Fruit fly (Drosophila melanogaster) whole organism, embryonic: ENCODE data around the gene spn-B.

Experiments used
- CG12071 ChIP-seq: fragments of 200-800 bp; sonication (Bioruptor generic); optimal IDR thresholded peaks from 3 replicates; lab custom pipeline; 2018; ENCODE audit warnings: missing biosample characterization, mild to moderate bottlenecking, missing genetic modification characterization
- CG12155 ChIP-seq: fragments of 200-800 bp; sonication (Bioruptor generic); optimal IDR thresholded peaks from 3 replicates; lab custom pipeline; 2016; ENCODE audit warnings: missing biosample characterization, missing genetic modification characterization
- CG12769 ChIP-seq: fragments of 200-800 bp; sonication (Bioruptor generic); optimal IDR thresholded peaks from 2 replicates; lab custom pipeline; 2019; ENCODE audit warnings: missing biosample characterization, mild to moderate bottlenecking, missing genetic modification characterization, moderate library complexity
- CG13123 ChIP-seq: fragments of 200-800 bp; sonication (Bioruptor generic); optimal IDR thresholded peaks from 2 replicates; lab custom pipeline; 2016; ENCODE audit warnings: missing biosample characterization, missing genetic modification characterization
- CG13624 ChIP-seq: fragments of 200-800 bp; sonication (Bioruptor generic); optimal IDR thresholded peaks from 2 replicates; lab custom pipeline; 2016; ENCODE audit warnings: missing biosample characterization, missing genetic modification characterization
- CG15269 ChIP-seq: fragments of 200-800 bp; sonication (Bioruptor generic); optimal IDR thresholded peaks from 2 replicates; lab custom pipeline; 2018; ENCODE audit warnings: missing biosample characterization, mild to moderate bottlenecking, missing genetic modification characterization, moderate library complexity
- CG1603 ChIP-seq: fragments of 200-800 bp; sonication (Bioruptor generic); optimal IDR thresholded peaks from 2 replicates; lab custom pipeline; 2019; ENCODE audit warnings: missing biosample characterization, mild to moderate bottlenecking, missing genetic modification characterization, moderate library complexity
- CG17361 ChIP-seq: fragments of 200-800 bp; sonication (Bioruptor generic); IDR thresholded peaks from 3 replicates; pipeline ENCODE4 v1.3.6; 2022; ENCODE audit warnings: missing biosample characterization, missing genetic modification characterization
- CG1832 ChIP-seq: fragments of 200-800 bp; sonication (Bioruptor generic); optimal IDR thresholded peaks from 2 replicates; lab custom pipeline; 2017; ENCODE audit warnings: missing biosample characterization, mild to moderate bottlenecking, missing genetic modification characterization, inconsistent platforms
- CG18619 ChIP-seq: fragments of 200-800 bp; sonication (Bioruptor generic); optimal IDR thresholded peaks from 3 replicates; lab custom pipeline; 2017; ENCODE audit warnings: missing biosample characterization, mild to moderate bottlenecking, missing genetic modification characterization
- CG2116 ChIP-seq: fragments of 200-800 bp; sonication (Bioruptor generic); optimal IDR thresholded peaks from 3 replicates; lab custom pipeline; 2018; ENCODE audit warnings: missing biosample characterization, mild to moderate bottlenecking, missing genetic modification characterization
- CG3065 ChIP-seq: fragments of 200-800 bp; sonication (Bioruptor generic); optimal IDR thresholded peaks from 2 replicates; lab custom pipeline; 2016; ENCODE audit warnings: missing biosample characterization, missing genetic modification characterization
- CG31441 ChIP-seq: fragments of 200-800 bp; sonication (Bioruptor generic); IDR thresholded peaks from 2 replicates; pipeline ENCODE4 v1.3.6; 2022; ENCODE audit warnings: missing biosample characterization, missing genetic modification characterization
- CG32532 ChIP-seq: fragments of 200-800 bp; sonication (Bioruptor generic); IDR thresholded peaks from 2 replicates; pipeline ENCODE4 v1.3.6; 2022; ENCODE audit warnings: missing biosample characterization, missing genetic modification characterization
- CG4360 ChIP-seq: fragments of 200-800 bp; sonication (Bioruptor generic); IDR thresholded peaks from 2 replicates; pipeline ENCODE4 v1.3.6; 2022; ENCODE audit warnings: missing biosample characterization, missing genetic modification characterization
- CG5180 ChIP-seq: fragments of 200-800 bp; sonication (Bioruptor generic); optimal IDR thresholded peaks from 3 replicates; lab custom pipeline; 2017; ENCODE audit warnings: missing biosample characterization, missing genetic modification characterization, mild to moderate bottlenecking, moderate library complexity, missing genetic modification reagents
- CG6654 ChIP-seq: fragments of 200-800 bp; sonication (Bioruptor generic); optimal IDR thresholded peaks from 2 replicates; lab custom pipeline; 2017; ENCODE audit warnings: missing biosample characterization, mild to moderate bottlenecking, missing genetic modification characterization
- CG7963 ChIP-seq: fragments of 200-800 bp; sonication (Bioruptor generic); IDR thresholded peaks from 3 replicates; pipeline ENCODE4 v1.3.6; 2022; ENCODE audit warnings: missing biosample characterization, missing genetic modification characterization; ENCODE audit not compliant: partially characterized antibody
- CG9876 ChIP-seq: fragments of 200-800 bp; sonication (Bioruptor generic); optimal IDR thresholded peaks from 2 replicates; lab custom pipeline; 2016; ENCODE audit warnings: missing biosample characterization, missing genetic modification characterization
- Dad ChIP-seq: fragments of 200-800 bp; sonication (Bioruptor generic); optimal IDR thresholded peaks from 3 replicates; lab custom pipeline; 2016; ENCODE audit warnings: missing biosample characterization, missing genetic modification characterization
- Dek ChIP-seq: fragments of 200-800 bp; sonication (Bioruptor generic); optimal IDR thresholded peaks from 3 replicates; lab custom pipeline; 2019; ENCODE audit warnings: missing biosample characterization, mild to moderate bottlenecking, missing genetic modification characterization, moderate library complexity
- GATAe ChIP-seq: fragments of 200-800 bp; sonication (Bioruptor generic); conservative IDR thresholded peaks from 2 replicates; pipeline ENCODE4 v1.3.6; 2022; ENCODE audit warnings: missing biosample characterization, missing genetic modification characterization
- Gug ChIP-seq: fragments of 200-800 bp; sonication (Bioruptor generic); IDR thresholded peaks from 4 replicates; pipeline ENCODE4 v1.3.6; 2022; ENCODE audit warnings: missing biosample characterization, missing genetic modification characterization
- H15 ChIP-seq: fragments of 200-800 bp; sonication (Bioruptor generic); IDR thresholded peaks from 3 replicates; pipeline ENCODE4 v1.3.6; 2022; ENCODE audit warnings: missing biosample characterization, missing genetic modification characterization
- HLH4C ChIP-seq: fragments of 200-800 bp; sonication (Bioruptor generic); IDR thresholded peaks from 3 replicates; pipeline ENCODE4 v1.3.6; 2022; ENCODE audit warnings: missing biosample characterization, missing genetic modification characterization; ENCODE audit not compliant: partially characterized antibody
- HLH54F ChIP-seq: fragments of 200-800 bp; sonication (Bioruptor generic); optimal IDR thresholded peaks from 3 replicates; lab custom pipeline; 2016; ENCODE audit warnings: missing biosample characterization, missing genetic modification characterization
- Mes4 ChIP-seq: fragments of 200-800 bp; sonication (Bioruptor generic); optimal IDR thresholded peaks from 2 replicates; lab custom pipeline; 2016; ENCODE audit warnings: missing biosample characterization, missing genetic modification characterization
- Myb ChIP-seq: fragments of 200-800 bp; sonication (Bioruptor generic); optimal IDR thresholded peaks from 2 replicates; lab custom pipeline; 2016; ENCODE audit warnings: missing biosample characterization, missing genetic modification characterization
- NfI ChIP-seq: fragments of 200-800 bp; sonication (Bioruptor generic); optimal IDR thresholded peaks from 3 replicates; lab custom pipeline; 2018; ENCODE audit warnings: missing biosample characterization, mild to moderate bottlenecking, missing genetic modification characterization, moderate library complexity
- Sox102F ChIP-seq: fragments of 200-800 bp; sonication (Bioruptor generic); optimal IDR thresholded peaks from 2 replicates; lab custom pipeline; 2018; ENCODE audit warnings: missing biosample characterization, mild to moderate bottlenecking, missing genetic modification characterization, moderate library complexity
- Trl ChIP-seq, 3 experiments: fragments of >200 bp in 2 of 3; fragments of 200-800 bp in 1 of 3; sonication (Bioruptor generic) in 1 of 3; optimal IDR thresholded peaks; 2 replicates in 1 of 3; 3 replicates in 2 of 3; lab custom pipeline; 2016 to 2017; ENCODE audit warnings: missing biosample characterization in 1 of 3, missing genetic modification characterization in 1 of 3
- Usf ChIP-seq: fragments of 200-800 bp; sonication (Bioruptor generic); optimal IDR thresholded peaks from 2 replicates; lab custom pipeline; 2017; ENCODE audit warnings: missing genotype, missing biosample characterization, missing genetic modification characterization
- Xbp1 ChIP-seq: fragments of 200-800 bp; sonication (Bioruptor generic); optimal IDR thresholded peaks from 3 replicates; lab custom pipeline; 2016; ENCODE audit warnings: missing biosample characterization, mild to moderate bottlenecking, missing genetic modification characterization
- ash1 ChIP-seq: fragments of 200-800 bp; sonication (Bioruptor generic); optimal IDR thresholded peaks from 2 replicates; lab custom pipeline; 2018; ENCODE audit warnings: missing biosample characterization, mild to moderate bottlenecking, missing genetic modification characterization
- bowl ChIP-seq: fragments of 200-800 bp; sonication (Bioruptor generic); IDR thresholded peaks from 2 replicates; pipeline ENCODE4 v1.3.6; 2022; ENCODE audit warnings: missing biosample characterization, missing genetic modification characterization
- crp ChIP-seq, 2 experiments: fragments of 200-800 bp; sonication (Bioruptor generic); optimal IDR thresholded peaks; 2 replicates in 1 of 2; 3 replicates in 1 of 2; lab custom pipeline; 2017; ENCODE audit warnings: missing biosample characterization in 2 of 2, missing genetic modification characterization in 2 of 2, mild to moderate bottlenecking in 1 of 2, moderate library complexity in 1 of 2
- dan ChIP-seq: fragments of 200-800 bp; sonication (Bioruptor generic); IDR thresholded peaks from 2 replicates; pipeline ENCODE4 v1.3.6; 2022; ENCODE audit warnings: missing biosample characterization, missing genetic modification characterization
- dmrt11E ChIP-seq: fragments of 200-800 bp; sonication (Bioruptor generic); optimal IDR thresholded peaks from 3 replicates; lab custom pipeline; 2018; ENCODE audit warnings: missing biosample characterization, mild to moderate bottlenecking, missing genetic modification characterization, moderate library complexity
- esg ChIP-seq: fragments of 200-800 bp; sonication (Bioruptor generic); conservative IDR thresholded peaks from 2 replicates; pipeline ENCODE4 v1.3.6; 2022; ENCODE audit warnings: missing biosample characterization, missing genetic modification characterization
- gcm ChIP-seq: fragments of 200-800 bp; sonication (Bioruptor generic); optimal IDR thresholded peaks from 2 replicates; lab custom pipeline; 2019; ENCODE audit warnings: missing biosample characterization, mild to moderate bottlenecking, missing genetic modification characterization, moderate library complexity
- gro ChIP-seq: fragments of 200-800 bp; sonication (Bioruptor generic); optimal IDR thresholded peaks from 2 replicates; lab custom pipeline; 2016; ENCODE audit warnings: missing biosample characterization, missing genetic modification characterization
- gsb ChIP-seq: fragments of 200-800 bp; sonication (Bioruptor generic); IDR thresholded peaks from 2 replicates; pipeline ENCODE4 v1.3.6; 2022; ENCODE audit warnings: missing biosample characterization, missing genetic modification characterization
- oc ChIP-seq: fragments of 200-800 bp; sonication (Bioruptor generic); optimal IDR thresholded peaks from 2 replicates; lab custom pipeline; 2018; ENCODE audit warnings: missing biosample characterization, mild to moderate bottlenecking, missing genetic modification characterization, moderate library complexity
- schlank ChIP-seq: fragments of 200-800 bp; sonication (Bioruptor generic); optimal IDR thresholded peaks from 2 replicates; lab custom pipeline; 2018; ENCODE audit warnings: missing biosample characterization, mild to moderate bottlenecking, missing genetic modification characterization
- sd ChIP-seq: fragments of 200-800 bp; sonication (Bioruptor generic); optimal IDR thresholded peaks from 3 replicates; lab custom pipeline; 2018; ENCODE audit warnings: missing biosample characterization, mild to moderate bottlenecking, missing genetic modification characterization, moderate library complexity
- stwl ChIP-seq: fragments of 200-800 bp; sonication (Bioruptor generic); optimal IDR thresholded peaks from 3 replicates; lab custom pipeline; 2018; ENCODE audit warnings: missing biosample characterization, mild to moderate bottlenecking, missing genetic modification characterization, moderate library complexity
- sug ChIP-seq: fragments of 200-800 bp; optimal IDR thresholded peaks from 2 replicates; lab custom pipeline; 2019; ENCODE audit warnings: missing biosample characterization, mild to moderate bottlenecking, missing genetic modification characterization, moderate library complexity
- tll ChIP-seq, 2 experiments: fragments of 200-800 bp in 1 of 2; fragments of >200 bp in 1 of 2; sonication (Bioruptor generic) in 1 of 2; optimal IDR thresholded peaks; 2 replicates each; lab custom pipeline; 2017 to 2019; ENCODE audit warnings: missing biosample characterization in 2 of 2, missing genetic modification characterization in 2 of 2, mild to moderate bottlenecking in 1 of 2, moderate library complexity in 1 of 2
- unpg ChIP-seq: fragments of 200-800 bp; sonication (Bioruptor generic); optimal IDR thresholded peaks from 3 replicates; lab custom pipeline; 2018; ENCODE audit warnings: missing biosample characterization, mild to moderate bottlenecking, missing genetic modification characterization, moderate library complexity
- yki ChIP-seq: fragments of >200 bp; optimal IDR thresholded peaks from 3 replicates; lab custom pipeline; 2018

Gene spn-B

DNA sequence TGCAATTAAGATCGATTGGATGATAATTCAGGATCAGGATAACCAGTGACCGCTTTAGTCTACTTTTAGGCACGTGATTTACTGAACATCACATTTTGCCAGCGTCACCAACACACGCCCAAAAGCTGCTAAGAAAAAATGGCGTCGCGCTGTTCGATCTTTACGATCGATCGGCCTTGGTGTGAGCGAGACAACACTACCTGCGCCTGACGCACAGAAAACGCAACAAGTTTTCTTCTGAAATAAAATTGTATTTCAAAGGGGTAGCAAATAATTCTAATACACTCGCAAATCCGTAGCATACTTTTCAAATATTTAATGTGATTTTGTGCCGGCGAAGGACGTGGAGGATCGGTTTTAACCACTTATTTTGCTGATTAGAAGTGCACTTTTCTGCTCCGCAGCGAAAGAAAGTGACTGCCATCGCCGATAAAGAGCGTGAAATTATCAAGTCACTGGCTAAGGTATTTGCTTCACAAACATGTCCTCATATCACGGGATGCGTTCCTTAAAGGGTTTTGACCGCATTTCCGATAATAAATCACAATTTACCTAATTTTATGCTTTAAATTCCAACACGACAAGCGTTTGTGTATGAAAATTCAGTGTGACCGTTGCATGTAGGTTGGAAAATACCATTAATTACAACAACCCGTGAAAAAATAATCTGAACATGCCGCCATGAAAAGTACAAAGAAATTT, 19.7 kb upstream of the spn-B start (continued):
- TF ChIP-seq dmrt11E (tag; lab: Kevin White, UChicago) = no peak
- no peak for TF ChIP-seq H15 (GFP tag; lab: Robert Waterston, UW)
- TF ChIP-seq crp (GFP tag; optimal IDR thresholded peaks at IDR 0.05; lab: Kevin White, UChicago) = no peak
- TF ChIP-seq oc = no peak
- TF ChIP-seq sug (tag; lab: Kevin White, UChicago) = no peak
- TF ChIP-seq Dad (GFP tag; lab: Kevin White, UChicago) = no peak
- no peak for TF ChIP-seq Mes4 (GFP tag; lab: Kevin White, UChicago)
- TF ChIP-seq CG1832 (GFP tag; lab: Kevin White, UChicago) = peak; percentile 65
- no peak for TF ChIP-seq CG2116 (GFP tag; lab: Kevin White, UChicago)
- TF ChIP-seq dan = no peak
- TF ChIP-seq NfI (GFP tag; lab: Kevin White, UChicago) = no peak
- no peak for TF ChIP-seq CG1603 (tag; lab: Kevin White, UChicago)
- peak; percentile 39 for TF ChIP-seq Dek (tag; lab: Kevin White, UChicago)
- no peak for TF ChIP-seq CG4360
- no peak for TF ChIP-seq CG31441 (GFP tag; lab: Robert Waterston, UW)
- TF ChIP-seq gcm (GFP tag; lab: Kevin White, UChicago) = no peak
- no peak for TF ChIP-seq CG15269
- no peak for TF ChIP-seq Xbp1 (GFP tag; lab: Kevin White, UChicago)
- TF ChIP-seq CG13123 = no peak
- TF ChIP-seq yki (lab: Kevin White, UChicago) = no peak
- TF ChIP-seq CG3065 (GFP tag; lab: Kevin White, UChicago) = no peak
- 0 out of 3 replicates have a peak, but pooled peaks have one; percentile 25 for TF ChIP-seq HLH4C
- no peak for TF ChIP-seq tll (GFP tag; optimal IDR thresholded peaks at IDR 0.05; lab: Kevin White, UChicago)
- TF ChIP-seq CG12155 (GFP tag; lab: Kevin White, UChicago) = no peak
- TF ChIP-seq Usf = no peak
- no peak for TF ChIP-seq Gug (GFP tag; lab: Robert Waterston, UW)
- no peak for TF ChIP-seq GATAe (GFP tag; lab: Robert Waterston, UW)
- TF ChIP-seq CG12769 (tag; lab: Kevin White, UChicago) = no peak
- no peak for TF ChIP-seq CG17361
- no peak for TF ChIP-seq Myb (GFP tag; lab: Kevin White, UChicago)
- TF ChIP-seq gsb (GFP tag; lab: Robert Waterston, UW) = no peak
- no peak for TF ChIP-seq unpg (GFP tag; lab: Kevin White, UChicago)
- TF ChIP-seq CG32532 (GFP tag; lab: Robert Waterston, UW) = no peak
- no peak for TF ChIP-seq CG13624 (GFP tag; lab: Kevin White, UChicago)
- no peak for TF ChIP-seq HLH54F
- TF ChIP-seq ash1 (GFP tag; lab: Kevin White, UChicago) = no peak
- TF ChIP-seq CG9876 = no peak
- no peak for TF ChIP-seq CG12071
- no peak for TF ChIP-seq esg (GFP tag; lab: Robert Waterston, UW)
- peak; percentile 42 for TF ChIP-seq gro
- TF ChIP-seq sd (tag; lab: Kevin White, UChicago) = peak; percentile 72
- no peak for TF ChIP-seq CG18619
- TF ChIP-seq Sox102F (GFP tag; lab: Kevin White, UChicago) = no peak
- no peak for TF ChIP-seq CG7963 (GFP tag; lab: Robert Waterston, UW)
- TF ChIP-seq stwl = no peak
- TF ChIP-seq schlank (tag; lab: Kevin White, UChicago) = no peak
- no peak for TF ChIP-seq bowl (GFP tag; lab: Robert Waterston, UW)
- TF ChIP-seq CG6654 (GFP tag; lab: Kevin White, UChicago) = no peak
- no peak for TF ChIP-seq CG5180 (GFP tag; lab: Kevin White, UChicago)
- no peak for TF ChIP-seq Trl (optimal IDR thresholded peaks at IDR 0.05; lab: Kevin White, UChicago)
- TF ChIP-seq Trl (GFP tag; optimal IDR thresholded peaks at IDR 0.05; lab: Kevin White, UChicago) = no peak
